Worm (Caenorhabditis elegans) whole organism, late embryonic: Measurements from ENCODE around the gene abu-2.

Experiments used
- fkh-6 ChIP-seq: sonication (generic microtip); optimal IDR thresholded peaks from 2 replicates; lab custom pipeline; 2016; ENCODE audit warnings: missing genetic modification characterization, missing compliant biosample characterization
- hlh-8 ChIP-seq: sonication (generic microtip); optimal IDR thresholded peaks from 2 replicates; lab custom pipeline; 2016; ENCODE audit warnings: missing genotype, missing genetic modification characterization, missing compliant biosample characterization
- rnt-1 ChIP-seq: sonication (generic microtip); optimal IDR thresholded peaks from 2 replicates; lab custom pipeline; 2016; ENCODE audit warnings: missing genetic modification characterization, missing compliant biosample characterization
- ttx-3 ChIP-seq: sonication (generic microtip); optimal IDR thresholded peaks from 2 replicates; lab custom pipeline; 2016; ENCODE audit warnings: missing genetic modification reagents, missing genetic modification characterization, missing compliant biosample characterization

ce11 chrX:1446593-1447141 is 36.2 kb upstream of the abu-2 start, which contains the start of gene zfp-3:
- TF ChIP-seq ttx-3 (tag; lab: Kevin White, UChicago) (no peak), fkh-6 (tag; lab: Kevin White, UChicago) (no peak), rnt-1 (peak; percentile 67), hlh-8 (tag; lab: Kevin White, UChicago) (peak; percentile 32)
